Fruit fly (Drosophila melanogaster) whole organism, embryonic: ENCODE measurements around the gene Irbp.
A peak's percentile ranks its signal among the peaks of the same experiment; 100 is the strongest.

ENCODE experiments used
- Aef1 ChIP-seq: fragments of 200-800 bp; sonication (Bioruptor generic); IDR thresholded peaks from 3 replicates; pipeline ENCODE4 v1.3.6; 2022; ENCODE audit warnings: missing biosample characterization, missing genetic modification characterization
- CG10267 ChIP-seq: fragments of 200-800 bp; sonication (Bioruptor generic); optimal IDR thresholded peaks from 2 replicates; lab custom pipeline; 2018; ENCODE audit warnings: missing biosample characterization, mild to moderate bottlenecking, missing genetic modification characterization, moderate library complexity
- CG10274 ChIP-seq: fragments of 200-800 bp; sonication (Bioruptor generic); optimal IDR thresholded peaks from 3 replicates; lab custom pipeline; 2017; ENCODE audit warnings: missing biosample characterization, mild to moderate bottlenecking, missing genetic modification characterization
- CG10321 ChIP-seq: fragments of 200-800 bp; sonication (Bioruptor generic); IDR thresholded peaks from 2 replicates; pipeline ENCODE4 v1.3.6; 2022; ENCODE audit warnings: missing biosample characterization, missing genetic modification characterization
- CG10565 ChIP-seq: fragments of 200-800 bp; sonication (Bioruptor generic); optimal IDR thresholded peaks from 3 replicates; lab custom pipeline; 2016; ENCODE audit warnings: missing biosample characterization, mild to moderate bottlenecking, missing genetic modification characterization
- CG12236 ChIP-seq: fragments of 200-800 bp; sonication (Bioruptor generic); optimal IDR thresholded peaks from 2 replicates; lab custom pipeline; 2016; ENCODE audit warnings: missing biosample characterization, missing genetic modification characterization
- CG13287 ChIP-seq: fragments of 200-800 bp; sonication (Bioruptor generic); IDR thresholded peaks from 2 replicates; pipeline ENCODE4 v1.3.6; 2022; ENCODE audit warnings: missing biosample characterization, missing genetic modification characterization; ENCODE audit not compliant: partially characterized antibody
- CG13296 ChIP-seq: fragments of 200-800 bp; sonication (Bioruptor generic); optimal IDR thresholded peaks from 3 replicates; lab custom pipeline; 2018; ENCODE audit warnings: missing biosample characterization, mild to moderate bottlenecking, missing genetic modification characterization
- CG13624 ChIP-seq: fragments of 200-800 bp; sonication (Bioruptor generic); optimal IDR thresholded peaks from 2 replicates; lab custom pipeline; 2016; ENCODE audit warnings: missing biosample characterization, missing genetic modification characterization
- CG14050 ChIP-seq: fragments of 200-800 bp; sonication (Bioruptor generic); IDR thresholded peaks from 3 replicates; pipeline ENCODE4 v1.3.6; 2022; ENCODE audit warnings: missing biosample characterization, missing genetic modification characterization
- CG14441 ChIP-seq: fragments of 200-800 bp; sonication (Bioruptor generic); IDR thresholded peaks from 2 replicates; pipeline ENCODE4 v1.3.6; 2022; ENCODE audit warnings: missing biosample characterization, missing genetic modification characterization
- CG14860 ChIP-seq: fragments of 200-800 bp; sonication (Bioruptor generic); IDR thresholded peaks from 3 replicates; pipeline ENCODE4 v1.3.6; 2022; ENCODE audit warnings: missing biosample characterization, missing genetic modification characterization; ENCODE audit not compliant: partially characterized antibody
- CG3847 ChIP-seq: fragments of 200-800 bp; sonication (Bioruptor generic); IDR thresholded peaks from 2 replicates; pipeline ENCODE4 v1.3.6; 2022; ENCODE audit warnings: missing biosample characterization, missing genetic modification characterization
- CG43689 ChIP-seq: fragments of 200-800 bp; sonication (Bioruptor generic); IDR thresholded peaks from 2 replicates; pipeline ENCODE4 v1.3.6; 2022; ENCODE audit warnings: missing biosample characterization, missing genetic modification characterization
- CG5245 ChIP-seq: fragments of 200-800 bp; sonication (Bioruptor generic); optimal IDR thresholded peaks from 3 replicates; lab custom pipeline; 2016; ENCODE audit warnings: missing biosample characterization, missing genetic modification characterization
- CG6254 ChIP-seq: fragments of 200-800 bp; sonication (Bioruptor generic); optimal IDR thresholded peaks from 3 replicates; lab custom pipeline; 2017; ENCODE audit warnings: mild to moderate bottlenecking, missing biosample characterization, missing genetic modification reagents, missing genetic modification characterization
- CG6654 ChIP-seq: fragments of 200-800 bp; sonication (Bioruptor generic); optimal IDR thresholded peaks from 2 replicates; lab custom pipeline; 2017; ENCODE audit warnings: missing biosample characterization, mild to moderate bottlenecking, missing genetic modification characterization
- CG8388 ChIP-seq: fragments of 200-800 bp; sonication (Bioruptor generic); optimal IDR thresholded peaks from 2 replicates; lab custom pipeline; 2019; ENCODE audit warnings: missing biosample characterization, mild to moderate bottlenecking, missing genetic modification characterization, moderate library complexity
- CG8944 ChIP-seq: fragments of 200-800 bp; sonication (Bioruptor generic); optimal IDR thresholded peaks from 3 replicates; lab custom pipeline; 2016; ENCODE audit warnings: missing biosample characterization, missing genetic modification characterization
- CG9727 ChIP-seq: fragments of 200-800 bp; sonication (Bioruptor generic); optimal IDR thresholded peaks from 3 replicates; lab custom pipeline; 2017; ENCODE audit warnings: missing biosample characterization, mild to moderate bottlenecking, missing genetic modification characterization
- CG9797 ChIP-seq: fragments of 200-800 bp; sonication (Bioruptor generic); optimal IDR thresholded peaks from 3 replicates; lab custom pipeline; 2018; ENCODE audit warnings: missing biosample characterization, mild to moderate bottlenecking, missing genetic modification characterization
- Camta ChIP-seq: fragments of 200-800 bp; sonication (Bioruptor generic); optimal IDR thresholded peaks from 2 replicates; lab custom pipeline; 2016; ENCODE audit warnings: missing biosample characterization, missing genetic modification characterization
- CrebB ChIP-seq: fragments of 200-800 bp; sonication (Bioruptor generic); optimal IDR thresholded peaks from 3 replicates; lab custom pipeline; 2018; ENCODE audit warnings: missing biosample characterization, mild to moderate bottlenecking, missing genetic modification characterization
- Ets65A ChIP-seq: fragments of 200-800 bp; sonication (Bioruptor generic); peaks from one replicate; lab custom pipeline; 2016; ENCODE audit warnings: missing biosample characterization, missing genetic modification characterization
- HLH54F ChIP-seq: fragments of 200-800 bp; sonication (Bioruptor generic); optimal IDR thresholded peaks from 3 replicates; lab custom pipeline; 2016; ENCODE audit warnings: missing biosample characterization, missing genetic modification characterization
- Lhr ChIP-seq: fragments of 200-800 bp; sonication (Bioruptor generic); optimal IDR thresholded peaks from 3 replicates; lab custom pipeline; 2017; ENCODE audit warnings: mild to moderate bottlenecking, missing biosample characterization, missing genetic modification reagents, missing genetic modification characterization
- Mes4 ChIP-seq: fragments of 200-800 bp; sonication (Bioruptor generic); optimal IDR thresholded peaks from 2 replicates; lab custom pipeline; 2016; ENCODE audit warnings: missing biosample characterization, missing genetic modification characterization
- Ravus ChIP-seq: fragments of 200-800 bp; sonication (Bioruptor generic); IDR thresholded peaks from 2 replicates; pipeline ENCODE4 v1.3.6; 2022; ENCODE audit warnings: missing biosample characterization, missing genetic modification characterization
- TFAM ChIP-seq: fragments of 200-800 bp; sonication (Bioruptor generic); optimal IDR thresholded peaks from 2 replicates; lab custom pipeline; 2017; ENCODE audit warnings: missing biosample characterization, missing genetic modification characterization, inconsistent platforms
- Trl ChIP-seq, 3 experiments: fragments of >200 bp in 2 of 3; fragments of 200-800 bp in 1 of 3; sonication (Bioruptor generic) in 1 of 3; optimal IDR thresholded peaks; 2 replicates in 1 of 3; 3 replicates in 2 of 3; lab custom pipeline; 2016 to 2017; ENCODE audit warnings: missing biosample characterization in 1 of 3, missing genetic modification characterization in 1 of 3
- YL-1 ChIP-seq: fragments of 200-800 bp; sonication (Bioruptor generic); optimal IDR thresholded peaks from 3 replicates; lab custom pipeline; 2017; ENCODE audit warnings: missing biosample characterization, mild to moderate bottlenecking, missing genetic modification characterization
- abd-A ChIP-seq: fragments of 200-800 bp; sonication (Bioruptor generic); optimal IDR thresholded peaks from 3 replicates; lab custom pipeline; 2019; ENCODE audit warnings: missing biosample characterization, mild to moderate bottlenecking, missing genetic modification characterization, moderate library complexity
- ara ChIP-seq: fragments of 200-800 bp; sonication (Bioruptor generic); IDR thresholded peaks from 2 replicates; pipeline ENCODE4 v1.3.6; 2022; ENCODE audit warnings: missing biosample characterization, missing genetic modification characterization
- az2 ChIP-seq: fragments of 200-800 bp; sonication (Bioruptor generic); optimal IDR thresholded peaks from 3 replicates; lab custom pipeline; 2016; ENCODE audit warnings: missing biosample characterization, missing genetic modification characterization
- cas ChIP-seq: fragments of 200-800 bp; sonication (Bioruptor generic); IDR thresholded peaks from 2 replicates; pipeline ENCODE4 v1.3.6; 2022; ENCODE audit warnings: missing biosample characterization, missing genetic modification characterization
- cg ChIP-seq: fragments of 200-800 bp; sonication (Bioruptor generic); optimal IDR thresholded peaks from 3 replicates; lab custom pipeline; 2019; ENCODE audit warnings: missing biosample characterization, mild to moderate bottlenecking, missing genetic modification characterization, moderate library complexity
- ci ChIP-seq: fragments of 200-800 bp; sonication (Bioruptor generic); IDR thresholded peaks from 3 replicates; pipeline ENCODE4 v1.3.6; 2022; ENCODE audit warnings: missing biosample characterization, missing genetic modification characterization
- croc ChIP-seq: fragments of 200-800 bp; sonication (Bioruptor generic); conservative IDR thresholded peaks from 3 replicates; pipeline ENCODE4 v1.3.6; 2022; ENCODE audit warnings: missing biosample characterization, missing genetic modification characterization
- da ChIP-seq: fragments of 200-800 bp; sonication (Bioruptor generic); optimal IDR thresholded peaks from 2 replicates; lab custom pipeline; 2016; ENCODE audit warnings: missing biosample characterization, missing genetic modification characterization
- dysf ChIP-seq: fragments of 200-800 bp; sonication (Bioruptor generic); IDR thresholded peaks from 3 replicates; pipeline ENCODE4 v1.3.6; 2022; ENCODE audit warnings: missing biosample characterization, missing genetic modification characterization
- gem ChIP-seq: fragments of 200-800 bp; sonication (Bioruptor generic); optimal IDR thresholded peaks from 2 replicates; lab custom pipeline; 2019; ENCODE audit warnings: missing biosample characterization, mild to moderate bottlenecking, missing genetic modification characterization, moderate library complexity
- insv ChIP-seq, 2 experiments: fragments of 200-800 bp; sonication (Bioruptor generic); optimal IDR thresholded peaks; 3 replicates each; lab custom pipeline; 2016 to 2018; ENCODE audit warnings: missing biosample characterization in 2 of 2, missing genetic modification characterization in 2 of 2
- kah ChIP-seq: fragments of 200-800 bp; sonication (Bioruptor generic); optimal IDR thresholded peaks from 2 replicates; lab custom pipeline; 2018; ENCODE audit warnings: missing biosample characterization, mild to moderate bottlenecking, missing genetic modification characterization
- kay ChIP-seq: fragments of 200-800 bp; sonication (Bioruptor generic); optimal IDR thresholded peaks from 2 replicates; lab custom pipeline; 2016; ENCODE audit warnings: missing biosample characterization, missing genetic modification characterization
- odd ChIP-seq: fragments of 200-800 bp; sonication (Bioruptor generic); optimal IDR thresholded peaks from 2 replicates; lab custom pipeline; 2017; ENCODE audit warnings: missing biosample characterization, mild to moderate bottlenecking, missing genetic modification characterization
- ranshi ChIP-seq: fragments of 200-800 bp; sonication (Bioruptor generic); IDR thresholded peaks from 2 replicates; pipeline ENCODE4 v1.3.6; 2022; ENCODE audit warnings: missing biosample characterization, missing genetic modification characterization
- sens ChIP-seq: fragments of 200-800 bp; sonication (Bioruptor generic); peaks from one replicate; lab custom pipeline; 2016; ENCODE audit warnings: missing biosample characterization, missing genetic modification characterization
- tll ChIP-seq, 2 experiments: fragments of 200-800 bp in 1 of 2; fragments of >200 bp in 1 of 2; sonication (Bioruptor generic) in 1 of 2; optimal IDR thresholded peaks; 2 replicates each; lab custom pipeline; 2017 to 2019; ENCODE audit warnings: missing biosample characterization in 2 of 2, missing genetic modification characterization in 2 of 2, mild to moderate bottlenecking in 1 of 2, moderate library complexity in 1 of 2
- tna ChIP-seq: fragments of 200-800 bp; sonication (Bioruptor generic); IDR thresholded peaks from 2 replicates; pipeline ENCODE4 v1.3.6; 2022; ENCODE audit warnings: missing biosample characterization, missing genetic modification characterization; ENCODE audit not compliant: partially characterized antibody
- yki ChIP-seq: fragments of >200 bp; optimal IDR thresholded peaks from 3 replicates; lab custom pipeline; 2018
- zen ChIP-seq: fragments of 200-800 bp; sonication (Bioruptor generic); optimal IDR thresholded peaks from 3 replicates; lab custom pipeline; 2018; ENCODE audit warnings: missing biosample characterization, mild to moderate bottlenecking, missing genetic modification characterization, moderate library complexity

Irbp gene

dm6 chr3R:11392805-11393204, 17.0 kb upstream of the Irbp start (continued):
- peak in 1 of 2 experiments; percentile 57 for TF ChIP-seq insv (GFP tag; optimal IDR thresholded peaks at IDR 0.05; lab: Kevin White, UChicago)
- TF ChIP-seq da (GFP tag; lab: Kevin White, UChicago), result peak; percentile 11
- TF ChIP-seq Aef1, result 0 out of 3 replicates have a peak, but pooled peaks have one; percentile 33
- no peak for TF ChIP-seq kay (GFP tag; lab: Kevin White, UChicago)
- peak; percentile 41; the same call in 1 of the 2 replicates for TF ChIP-seq CG10321 (GFP tag; lab: Robert Waterston, UW)
- TF ChIP-seq CG10565, result peak; percentile 2
- TF ChIP-seq kah (GFP tag; lab: Kevin White, UChicago), result peak; percentile 49
- no peak for TF ChIP-seq HLH54F
- TF ChIP-seq ci (GFP tag; lab: Robert Waterston, UW), result peak; percentile 92
- no peak for TF ChIP-seq CG13287 (GFP tag; lab: Robert Waterston, UW)
- TF ChIP-seq odd, result peak; percentile 59
- TF ChIP-seq gem, result peak; percentile 48
- no peak for TF ChIP-seq yki (lab: Kevin White, UChicago)
- no peak for TF ChIP-seq CG13296 (GFP tag; lab: Kevin White, UChicago)
- TF ChIP-seq CG8944 (GFP tag; lab: Kevin White, UChicago), result peak; percentile 19
- no peak for TF ChIP-seq tna (GFP tag; lab: Robert Waterston, UW)
- peak; percentile 36 for TF ChIP-seq YL-1
- peak; percentile 59 for TF ChIP-seq CG10274 (GFP tag; lab: Kevin White, UChicago)
- peak; percentile 50 for TF ChIP-seq CG10267 (tag; lab: Kevin White, UChicago)
- TF ChIP-seq CG5245 (GFP tag; lab: Kevin White, UChicago), result peak; percentile 47
- TF ChIP-seq CG9727, result peak; percentile 85
- TF ChIP-seq CG14860 (GFP tag; lab: Robert Waterston, UW), result no peak
- no peak for TF ChIP-seq Ravus
- TF ChIP-seq CG13624 (GFP tag; lab: Kevin White, UChicago), result peak; percentile 46
- no peak for TF ChIP-seq CG3847 (GFP tag; lab: Robert Waterston, UW)
- peak; percentile 40; the same call in 2 of the 3 replicates for TF ChIP-seq dysf (GFP tag; lab: Robert Waterston, UW)
- peak; percentile 59 for TF ChIP-seq Camta
- TF ChIP-seq cg, result no peak
- peak; percentile 52; the same call in 1 of the 2 replicates for TF ChIP-seq CG43689 (GFP tag; lab: Robert Waterston, UW)
- peak; percentile 32 for TF ChIP-seq az2 (GFP tag; lab: Kevin White, UChicago)
- TF ChIP-seq Ets65A (GFP tag; lab: Kevin White, UChicago), result peak; percentile 96
- peak; percentile 74 for TF ChIP-seq CG6254 (GFP tag; lab: Kevin White, UChicago)
- TF ChIP-seq CG9797 (GFP tag; lab: Kevin White, UChicago), result no peak
- no peak for TF ChIP-seq abd-A (tag; lab: Kevin White, UChicago)
- TF ChIP-seq croc, result peak; percentile 49; the same call in 1 of the 3 replicates
- TF ChIP-seq ara, result peak; percentile 83
- peak; percentile 62 for TF ChIP-seq Lhr (GFP tag; lab: Kevin White, UChicago)
- TF ChIP-seq CrebB (tag; lab: Kevin White, UChicago), result peak; percentile 40
- TF ChIP-seq CG8388 (GFP tag; lab: Kevin White, UChicago), result peak; percentile 60
- TF ChIP-seq TFAM (GFP tag; lab: Kevin White, UChicago), result peak; percentile 52
- TF ChIP-seq Trl (optimal IDR thresholded peaks at IDR 0.05; lab: Kevin White, UChicago), result peak in 1 of 2 experiments; percentile 8
- TF ChIP-seq Trl (GFP tag; optimal IDR thresholded peaks at IDR 0.05; lab: Kevin White, UChicago), result peak; percentile 69
- peak; percentile 57 for TF ChIP-seq CG6654 (GFP tag; lab: Kevin White, UChicago)
- TF ChIP-seq ranshi (GFP tag; lab: Robert Waterston, UW), result 0 out of 2 replicates have a peak, but pooled peaks have one; percentile 61
- no peak for TF ChIP-seq cas
- no peak for TF ChIP-seq CG14050 (GFP tag; lab: Robert Waterston, UW)
- peak; percentile 82 for TF ChIP-seq Mes4 (GFP tag; lab: Kevin White, UChicago)
- peak; percentile 92 for TF ChIP-seq zen (tag; lab: Kevin White, UChicago)
- peak; percentile 73 for TF ChIP-seq CG12236
- TF ChIP-seq CG14441, result no peak; the same call in 1 of the 2 replicates
- TF ChIP-seq sens, result peak; percentile 89
- peak in 1 of 2 experiments; percentile 41 for TF ChIP-seq tll (GFP tag; optimal IDR thresholded peaks at IDR 0.05; lab: Kevin White, UChicago)
